Worm (Caenorhabditis elegans) whole organism, L4 larva: ENCODE measurements around the gene C49H3.6.

Source experiments
- D1046.2 ChIP-seq: fragments of 200-800 bp; sonication (Bioruptor generic); IDR thresholded peaks from 2 replicates; pipeline ENCODE4 v1.3.6; 2022; ENCODE audit warnings: missing genetic modification characterization, missing compliant biosample characterization
- F49E8.2 ChIP-seq: sonication (generic microtip); optimal IDR thresholded peaks from 2 replicates; lab custom pipeline; 2016; ENCODE audit warnings: missing compliant biosample characterization, mild to moderate bottlenecking, missing genetic modification characterization, borderline replicate concordance
- Y105C5A.15 ChIP-seq: fragments of 200-800 bp; sonication (Bioruptor generic); IDR thresholded peaks from 2 replicates; pipeline ENCODE4 v1.3.6; 2022; ENCODE audit warnings: missing genetic modification characterization, missing compliant biosample characterization
- aha-1 ChIP-seq: fragments of 150-350 bp; peaks from one replicate; lab custom pipeline; 2014; ENCODE audit warnings: missing biosample characterization, missing genetic modification characterization
- ama-1 ChIP-seq: fragments of 150-350 bp; optimal IDR thresholded peaks from 2 replicates; lab custom pipeline; 2014; ENCODE audit warnings: inconsistent platforms, mixed read lengths
- arid-1 ChIP-seq: fragments of 200-800 bp; sonication (Bioruptor generic); conservative IDR thresholded peaks from 2 replicates; pipeline ENCODE4 v1.3.6; 2022; ENCODE audit warnings: missing genetic modification reagents, missing genetic modification characterization, missing compliant biosample characterization
- ces-1 ChIP-seq: fragments of 150-350 bp; sonication (generic microtip); optimal IDR thresholded peaks from 4 replicates; lab custom pipeline; 2014; ENCODE audit warnings: missing biosample characterization, missing genetic modification reagents, missing genetic modification characterization
- cey-2 ChIP-seq: sonication (generic microtip); optimal IDR thresholded peaks from 3 replicates; lab custom pipeline; 2017; ENCODE audit warnings: missing genetic modification characterization, mild to moderate bottlenecking, missing compliant biosample characterization, antibody characterized with exemption, borderline replicate concordance; ENCODE audit not compliant: insufficient read depth
- daf-16 ChIP-seq, 3 experiments: sonication (generic microtip); optimal IDR thresholded peaks; 2 replicates each; lab custom pipeline; 2016 to 2017; ENCODE audit warnings: missing genetic modification characterization in 3 of 3, missing genetic modification reagents in 3 of 3, mild to moderate bottlenecking in 2 of 3, missing compliant biosample characterization in 2 of 3, missing biosample characterization in 1 of 3, moderate library complexity in 1 of 3
- daf-19 ChIP-seq: fragments of 200-800 bp; sonication (Bioruptor generic); conservative IDR thresholded peaks from 2 replicates; pipeline ENCODE4 v1.3.6; 2022; ENCODE audit warnings: missing genetic modification characterization, missing compliant biosample characterization
- daf-8 ChIP-seq: fragments of 200-800 bp; sonication (Bioruptor generic); IDR thresholded peaks from 2 replicates; pipeline ENCODE4 v1.3.6; 2022; ENCODE audit warnings: missing genetic modification characterization, missing compliant biosample characterization
- dmd-9 ChIP-seq: fragments of 200-800 bp; sonication (Bioruptor generic); IDR thresholded peaks from 2 replicates; pipeline ENCODE4 v1.3.6; 2022; ENCODE audit warnings: missing genetic modification reagents, missing genetic modification characterization, missing compliant biosample characterization
- dpl-1 ChIP-seq: fragments of 150-350 bp; optimal IDR thresholded peaks from 2 replicates; lab custom pipeline; 2014; ENCODE audit warnings: missing biosample characterization, missing genetic modification reagents, missing genetic modification characterization
- hlh-11 ChIP-seq: fragments of 200-800 bp; sonication (Bioruptor generic); optimal IDR thresholded peaks from 2 replicates; lab custom pipeline; 2018; ENCODE audit warnings: mild to moderate bottlenecking, missing genetic modification characterization, missing compliant biosample characterization
- hlh-30 ChIP-seq: sonication (generic microtip); optimal IDR thresholded peaks from 2 replicates; lab custom pipeline; 2017; ENCODE audit warnings: antibody characterized with exemption, mild to moderate bottlenecking, missing genetic modification characterization, missing compliant biosample characterization; ENCODE audit not compliant: insufficient read depth
- lim-7 ChIP-seq: fragments of 200-800 bp; sonication (Bioruptor generic); IDR thresholded peaks from 2 replicates; pipeline ENCODE4 v1.3.6; 2022; ENCODE audit warnings: missing genetic modification characterization, missing compliant biosample characterization
- lin-1 ChIP-seq: fragments of 200-800 bp; sonication (Bioruptor generic); IDR thresholded peaks from 2 replicates; pipeline ENCODE4 v1.3.6; 2022; ENCODE audit warnings: missing genetic modification reagents, missing genetic modification characterization, missing compliant biosample characterization
- lin-15B ChIP-seq: fragments of 150-350 bp; sonication (generic microtip); optimal IDR thresholded peaks from 3 replicates; lab custom pipeline; 2014; ENCODE audit warnings: missing biosample characterization, missing genetic modification characterization
- lin-38 ChIP-seq: fragments of 200-800 bp; sonication (Bioruptor generic); IDR thresholded peaks from 2 replicates; pipeline ENCODE4 v1.3.6; 2022; ENCODE audit warnings: missing genetic modification reagents, missing genetic modification characterization, missing compliant biosample characterization
- lsy-2 ChIP-seq, 2 experiments: fragments of 150-350 bp in 1 of 2; sonication (generic microtip) in 1 of 2; optimal IDR thresholded peaks; 2 replicates each; lab custom pipeline; 2014 to 2017; ENCODE audit warnings: missing biosample characterization in 2 of 2, missing genetic modification characterization in 2 of 2
- mes-2 ChIP-seq: sonication (generic microtip); optimal IDR thresholded peaks from 2 replicates; lab custom pipeline; 2016; ENCODE audit warnings: missing genotype, mild to moderate bottlenecking, missing genetic modification characterization, missing compliant biosample characterization; ENCODE audit not compliant: poor library complexity, severe bottlenecking
- nhr-10 ChIP-seq: fragments of 150-350 bp; optimal IDR thresholded peaks from 2 replicates; lab custom pipeline; 2014; ENCODE audit warnings: missing biosample characterization, missing genetic modification characterization
- nhr-11 ChIP-seq: fragments of 150-350 bp; optimal IDR thresholded peaks from 2 replicates; lab custom pipeline; 2014; ENCODE audit warnings: missing biosample characterization, missing genetic modification characterization
- nhr-41 ChIP-seq: fragments of 200-800 bp; sonication (Bioruptor generic); IDR thresholded peaks from 2 replicates; pipeline ENCODE4 v1.3.6; 2022; ENCODE audit warnings: missing genetic modification reagents, missing genetic modification characterization, missing compliant biosample characterization
- nhr-76 ChIP-seq: fragments of 150-350 bp; optimal IDR thresholded peaks from 2 replicates; lab custom pipeline; 2014; ENCODE audit warnings: missing biosample characterization, missing genetic modification characterization
- nhr-77 ChIP-seq: fragments of 150-350 bp; optimal IDR thresholded peaks from 2 replicates; lab custom pipeline; 2014; ENCODE audit warnings: missing biosample characterization, missing genetic modification characterization
- rbr-2 ChIP-seq: sonication (generic microtip); optimal IDR thresholded peaks from 2 replicates; lab custom pipeline; 2016; ENCODE audit warnings: missing genotype, missing genetic modification characterization, missing compliant biosample characterization
- saeg-2 ChIP-seq: fragments of 200-800 bp; sonication (Bioruptor generic); IDR thresholded peaks from 2 replicates; pipeline ENCODE4 v1.3.6; 2022; ENCODE audit warnings: missing genetic modification reagents, missing genetic modification characterization, missing compliant biosample characterization
- sdz-12 ChIP-seq: fragments of 200-800 bp; sonication (Bioruptor generic); optimal IDR thresholded peaks from 2 replicates; lab custom pipeline; 2018; ENCODE audit warnings: mild to moderate bottlenecking, missing genetic modification characterization, missing compliant biosample characterization
- set-16 ChIP-seq: fragments of 200-800 bp; sonication (Bioruptor generic); IDR thresholded peaks from 2 replicates; pipeline ENCODE4 v1.3.6; 2022; ENCODE audit warnings: missing genetic modification reagents, missing genetic modification characterization, missing compliant biosample characterization
- snpc-1.2 ChIP-seq: fragments of 200-800 bp; sonication (Bioruptor generic); IDR thresholded peaks from 2 replicates; pipeline ENCODE4 v1.3.6; 2022; ENCODE audit warnings: missing genetic modification reagents, missing genetic modification characterization, missing compliant biosample characterization
- tra-1 ChIP-seq: fragments of 200-800 bp; sonication (Bioruptor generic); IDR thresholded peaks from 2 replicates; pipeline ENCODE4 v1.3.6; 2022; ENCODE audit warnings: missing genetic modification reagents, missing genetic modification characterization, missing compliant biosample characterization
- unc-130 ChIP-seq: sonication (generic microtip); optimal IDR thresholded peaks from 2 replicates; lab custom pipeline; 2016; ENCODE audit warnings: missing genetic modification reagents, missing genetic modification characterization, missing compliant biosample characterization
- zag-1 ChIP-seq: fragments of 150-350 bp; optimal IDR thresholded peaks from 2 replicates; lab custom pipeline; 2014; ENCODE audit warnings: missing biosample characterization, missing genetic modification characterization
- zfp-3 ChIP-seq: fragments of 200-800 bp; sonication (Bioruptor generic); conservative IDR thresholded peaks from 2 replicates; pipeline ENCODE4 v1.3.6; 2022; ENCODE audit warnings: missing genetic modification reagents, missing genetic modification characterization, missing compliant biosample characterization

C49H3.6 gene

ce11 chrIV:7923982-7924480 is 20.5 kb downstream of the C49H3.6 start, which contains the start of the genes xpo-3 and C49H3.3 (continued):
- 0 out of 2 replicates have a peak, but pooled peaks have one; percentile 22 for TF ChIP-seq lin-38 (GFP tag; lab: Robert Waterston, UW)
- no peak for TF ChIP-seq Y105C5A.15 (GFP tag; lab: Robert Waterston, UW)
- peak; percentile 24 for TF ChIP-seq nhr-77 (tag; lab: Kevin White, UChicago)
- peak; percentile 15 for TF ChIP-seq rbr-2
- no peak for TF ChIP-seq nhr-10
- TF ChIP-seq lin-1 = no peak
- no peak for TF ChIP-seq daf-8 (GFP tag; lab: Robert Waterston, UW)
- TF ChIP-seq nhr-76 (tag; lab: Kevin White, UChicago) = no peak
- no peak for TF ChIP-seq F49E8.2 (tag; lab: Kevin White, UChicago)
- no peak for TF ChIP-seq nhr-41 (GFP tag; lab: Robert Waterston, UW)
- TF ChIP-seq set-16 (GFP tag; lab: Robert Waterston, UW) = no peak
- peak in 1 of 2 experiments; percentile 82 for TF ChIP-seq lsy-2 (tag; optimal IDR thresholded peaks at IDR 0.05; lab: Kevin White, UChicago)
- peak; percentile 65 for TF ChIP-seq mes-2 (tag; lab: Kevin White, UChicago)
- TF ChIP-seq hlh-11 (tag; lab: Kevin White, UChicago) = peak; percentile 27
- peak; percentile 51 for TF ChIP-seq aha-1 (tag; lab: Kevin White, UChicago)
- TF ChIP-seq, all 104 proteins: peak for 14

ce11 chrIV:7924975-7925828 is 21.7 kb downstream of the C49H3.6 start:
- no peak for TF ChIP-seq lin-15B (tag; lab: Kevin White, UChicago)
- no peak for TF ChIP-seq hlh-30
- TF ChIP-seq ama-1 (lab: Kevin White, UChicago) = peak; percentile 75
- no peak for TF ChIP-seq cey-2 (tag; lab: Kevin White, UChicago)
- TF ChIP-seq lim-7 (GFP tag; lab: Robert Waterston, UW) = no peak
- no peak for TF ChIP-seq nhr-41 (GFP tag; lab: Robert Waterston, UW)
- TF ChIP-seq unc-130 = no peak
- no peak for TF ChIP-seq ces-1 (GFP tag; lab: Kevin White, UChicago)
- no peak for TF ChIP-seq daf-19
- peak in 1 of 2 experiments; percentile 16 for TF ChIP-seq daf-16 (GFP tag; optimal IDR thresholded peaks at IDR 0.05; lab: Kevin White, UChicago)
- TF ChIP-seq daf-16 (tag; optimal IDR thresholded peaks at IDR 0.05; lab: Kevin White, UChicago) = no peak
- TF ChIP-seq tra-1 (GFP tag; lab: Robert Waterston, UW) = no peak
- peak; percentile 57; the same call in 1 of the 2 replicates for TF ChIP-seq zfp-3
- TF ChIP-seq set-16 (GFP tag; lab: Robert Waterston, UW) = peak; percentile 50
- peak; percentile 55; the same call in 1 of the 2 replicates for TF ChIP-seq snpc-1.2 (GFP tag; lab: Robert Waterston, UW)
- TF ChIP-seq arid-1 (GFP tag; lab: Robert Waterston, UW) = peak; percentile 32; the same call in 1 of the 2 replicates
- TF ChIP-seq aha-1 (tag; lab: Kevin White, UChicago) = peak; percentile 80
- TF ChIP-seq saeg-2 (GFP tag; lab: Robert Waterston, UW) = no peak
- no peak for TF ChIP-seq dmd-9 (GFP tag; lab: Robert Waterston, UW)
- TF ChIP-seq lin-1 = no peak
- TF ChIP-seq lsy-2 (tag; optimal IDR thresholded peaks at IDR 0.05; lab: Kevin White, UChicago) = peak in 1 of 2 experiments; percentile 20
- no peak; the same call in 1 of the 2 replicates for TF ChIP-seq D1046.2 (GFP tag; lab: Robert Waterston, UW)
- no peak for TF ChIP-seq dpl-1 (GFP tag; lab: Kevin White, UChicago)
- peak; percentile 8 for TF ChIP-seq mes-2 (tag; lab: Kevin White, UChicago)
- TF ChIP-seq zag-1 = no peak
- no peak for TF ChIP-seq nhr-11
- no peak for TF ChIP-seq sdz-12 (GFP tag; lab: Kevin White, UChicago)
- no peak for TF ChIP-seq F49E8.2 (tag; lab: Kevin White, UChicago)
- TF ChIP-seq, all 104 proteins: peak for 9
